Worm (Caenorhabditis elegans) whole organism, late embryonic: ENCODE results near the gene C05C9.3.

Source experiments
- C38D4.7 ChIP-seq: fragments of 200-800 bp; sonication (Bioruptor generic); optimal IDR thresholded peaks from 2 replicates; lab custom pipeline; 2018; ENCODE audit warnings: mild to moderate bottlenecking, missing genetic modification characterization, moderate library complexity, missing compliant biosample characterization
- F13H6.1 ChIP-seq: sonication (generic microtip); optimal IDR thresholded peaks from 2 replicates; lab custom pipeline; 2016; ENCODE audit warnings: missing genetic modification characterization, missing compliant biosample characterization
- K02D7.2 ChIP-seq: sonication (generic microtip); optimal IDR thresholded peaks from 2 replicates; lab custom pipeline; 2017; ENCODE audit warnings: mild to moderate bottlenecking, missing genetic modification characterization, missing compliant biosample characterization
- K09A11.1 ChIP-seq: sonication (generic microtip); optimal IDR thresholded peaks from 2 replicates; lab custom pipeline; 2017; ENCODE audit warnings: antibody characterized with exemption, mild to moderate bottlenecking, missing genetic modification characterization, missing compliant biosample characterization; ENCODE audit not compliant: insufficient read depth
- Y22D7AL.16 ChIP-seq: sonication (generic microtip); optimal IDR thresholded peaks from 2 replicates; lab custom pipeline; 2016; ENCODE audit warnings: missing genetic modification characterization, missing compliant biosample characterization
- ama-1 ChIP-seq: fragments of 150-350 bp; optimal IDR thresholded peaks from 2 replicates; lab custom pipeline; 2014
- ceh-19 ChIP-seq: fragments of 200-800 bp; sonication (Bioruptor generic); optimal IDR thresholded peaks from 2 replicates; lab custom pipeline; 2018; ENCODE audit warnings: mild to moderate bottlenecking, missing genetic modification characterization, missing compliant biosample characterization
- ceh-2 ChIP-seq: sonication (generic microtip); optimal IDR thresholded peaks from 2 replicates; lab custom pipeline; 2016; ENCODE audit warnings: missing genotype, missing genetic modification characterization, missing compliant biosample characterization
- ceh-22 ChIP-seq: sonication (generic microtip); optimal IDR thresholded peaks from 2 replicates; lab custom pipeline; 2017; ENCODE audit warnings: missing biosample characterization, missing genetic modification characterization
- ceh-24 ChIP-seq: sonication (generic microtip); optimal IDR thresholded peaks from 2 replicates; lab custom pipeline; 2016; ENCODE audit warnings: mild to moderate bottlenecking, missing genetic modification characterization, missing compliant biosample characterization
- ceh-30 ChIP-seq: fragments of 150-350 bp; optimal IDR thresholded peaks from 2 replicates; lab custom pipeline; 2014; ENCODE audit warnings: missing biosample characterization, missing genetic modification characterization
- ceh-48 ChIP-seq: sonication (generic microtip); optimal IDR thresholded peaks from 2 replicates; lab custom pipeline; 2016; ENCODE audit warnings: missing genetic modification characterization, inconsistent platforms, missing compliant biosample characterization
- ceh-6 ChIP-seq: fragments of 200-800 bp; sonication (Bioruptor generic); optimal IDR thresholded peaks from 2 replicates; lab custom pipeline; 2018; ENCODE audit warnings: mild to moderate bottlenecking, missing genetic modification characterization, missing compliant biosample characterization
- ceh-9 ChIP-seq: sonication (generic microtip); optimal IDR thresholded peaks from 2 replicates; lab custom pipeline; 2016; ENCODE audit warnings: mild to moderate bottlenecking, missing genetic modification characterization, inconsistent platforms, missing compliant biosample characterization
- dve-1 ChIP-seq: sonication (generic microtip); optimal IDR thresholded peaks from 2 replicates; lab custom pipeline; 2017; ENCODE audit warnings: antibody characterized with exemption, mild to moderate bottlenecking, missing genetic modification characterization, missing compliant biosample characterization
- elt-2 ChIP-seq: sonication (generic microtip); optimal IDR thresholded peaks from 2 replicates; lab custom pipeline; 2016; ENCODE audit warnings: missing genetic modification reagents, missing genetic modification characterization, missing compliant biosample characterization
- eyg-1 ChIP-seq: sonication (generic microtip); optimal IDR thresholded peaks from 2 replicates; lab custom pipeline; 2016; ENCODE audit warnings: missing genotype, missing genetic modification characterization, missing compliant biosample characterization
- fax-1 ChIP-seq: sonication (generic microtip); optimal IDR thresholded peaks from 2 replicates; lab custom pipeline; 2016; ENCODE audit warnings: missing genotype, missing genetic modification characterization, missing compliant biosample characterization
- fkh-10 ChIP-seq: fragments of 150-350 bp; optimal IDR thresholded peaks from 2 replicates; lab custom pipeline; 2014; ENCODE audit warnings: missing biosample characterization, missing genetic modification reagents, missing genetic modification characterization
- gmeb-2 ChIP-seq: sonication (generic microtip); optimal IDR thresholded peaks from 2 replicates; lab custom pipeline; 2016; ENCODE audit warnings: missing genetic modification characterization, inconsistent platforms, missing compliant biosample characterization
- hlh-8 ChIP-seq: sonication (generic microtip); optimal IDR thresholded peaks from 2 replicates; lab custom pipeline; 2016; ENCODE audit warnings: missing genotype, missing genetic modification characterization, missing compliant biosample characterization
- lin-11 ChIP-seq: fragments of 200-800 bp; sonication (Bioruptor generic); optimal IDR thresholded peaks from 2 replicates; lab custom pipeline; 2018; ENCODE audit warnings: mild to moderate bottlenecking, missing genetic modification characterization, missing compliant biosample characterization
- npax-4 ChIP-seq: sonication (generic microtip); optimal IDR thresholded peaks from 2 replicates; lab custom pipeline; 2016; ENCODE audit warnings: missing genetic modification characterization, missing compliant biosample characterization
- odd-2 ChIP-seq: sonication (generic microtip); optimal IDR thresholded peaks from 2 replicates; lab custom pipeline; 2017; ENCODE audit warnings: antibody characterized with exemption, mild to moderate bottlenecking, missing genetic modification characterization, missing compliant biosample characterization
- pag-3 ChIP-seq: sonication (generic microtip); optimal IDR thresholded peaks from 2 replicates; lab custom pipeline; 2016; ENCODE audit warnings: missing compliant biosample characterization, missing genetic modification characterization, borderline replicate concordance
- pat-9 ChIP-seq: fragments of 200-800 bp; sonication (Bioruptor generic); optimal IDR thresholded peaks from 2 replicates; lab custom pipeline; 2018; ENCODE audit warnings: mild to moderate bottlenecking, missing genetic modification characterization, moderate library complexity, missing compliant biosample characterization
- pax-1 ChIP-seq: fragments of 150-350 bp; optimal IDR thresholded peaks from 2 replicates; lab custom pipeline; 2014; ENCODE audit warnings: missing biosample characterization, missing genetic modification characterization
- pha-2 ChIP-seq: sonication (generic microtip); optimal IDR thresholded peaks from 2 replicates; lab custom pipeline; 2017; ENCODE audit warnings: mild to moderate bottlenecking, missing genetic modification characterization, missing compliant biosample characterization
- pha-4 ChIP-seq: fragments of 150-350 bp; optimal IDR thresholded peaks from 2 replicates; lab custom pipeline; 2018; ENCODE audit warnings: missing biosample characterization, missing genetic modification reagents, missing genetic modification characterization
- pros-1 ChIP-seq: fragments of 150-350 bp; optimal IDR thresholded peaks from 2 replicates; lab custom pipeline; 2014; ENCODE audit warnings: missing biosample characterization, missing genetic modification reagents, missing genetic modification characterization
- rnt-1 ChIP-seq: sonication (generic microtip); optimal IDR thresholded peaks from 2 replicates; lab custom pipeline; 2016; ENCODE audit warnings: missing genetic modification characterization, missing compliant biosample characterization
- sox-2 ChIP-seq: fragments of 200-800 bp; sonication (Bioruptor generic); IDR thresholded peaks from 2 replicates; pipeline ENCODE4 v1.3.6; 2022; ENCODE audit warnings: missing genetic modification reagents, missing genetic modification characterization, missing compliant biosample characterization
- tbx-2 ChIP-seq: sonication (generic microtip); optimal IDR thresholded peaks from 2 replicates; lab custom pipeline; 2016; ENCODE audit warnings: missing genetic modification characterization, missing compliant biosample characterization
- tbx-7 ChIP-seq: sonication (generic microtip); optimal IDR thresholded peaks from 2 replicates; lab custom pipeline; 2016; ENCODE audit warnings: missing genotype, missing genetic modification characterization, missing compliant biosample characterization
- ttx-3 ChIP-seq: sonication (generic microtip); optimal IDR thresholded peaks from 2 replicates; lab custom pipeline; 2016; ENCODE audit warnings: missing genetic modification reagents, missing genetic modification characterization, missing compliant biosample characterization
- unc-42 ChIP-seq: sonication (generic microtip); optimal IDR thresholded peaks from 2 replicates; lab custom pipeline; 2016; ENCODE audit warnings: missing genotype, missing genetic modification characterization, missing compliant biosample characterization
- unc-55 ChIP-seq: sonication (generic microtip); optimal IDR thresholded peaks from 2 replicates; lab custom pipeline; 2017; ENCODE audit warnings: missing biosample characterization, missing genetic modification reagents, missing genetic modification characterization
- unc-86 ChIP-seq: sonication (generic microtip); optimal IDR thresholded peaks from 2 replicates; lab custom pipeline; 2016; ENCODE audit warnings: missing genetic modification characterization, missing compliant biosample characterization
- zip-5 ChIP-seq: sonication (generic microtip); optimal IDR thresholded peaks from 2 replicates; lab custom pipeline; 2016; ENCODE audit warnings: missing genetic modification characterization, missing compliant biosample characterization

Gene C05C9.3

ce11 chrX:11152720-11153119 is at the start of gene C05C9.3, which contains the start of gene C05C9.2:
TSS of gene C05C9.3 (minus strand) at chrX:11152820.
TSS of gene C05C9.2 (plus strand) at chrX:11153065.
- TF ChIP-seq ceh-48 (tag; lab: Kevin White, UChicago), result no peak
- no peak for TF ChIP-seq hlh-8 (tag; lab: Kevin White, UChicago)
- no peak for TF ChIP-seq ceh-30
- no peak for TF ChIP-seq pha-2
- no peak for TF ChIP-seq fkh-10 (GFP tag; lab: Kevin White, UChicago)
- TF ChIP-seq pha-4 (tag; lab: Kevin White, UChicago), result no peak
- no peak for TF ChIP-seq C38D4.7
- no peak for TF ChIP-seq K09A11.1 (tag; lab: Kevin White, UChicago)
- TF ChIP-seq ceh-9 (tag; lab: Kevin White, UChicago), result no peak
- no peak for TF ChIP-seq unc-55 (GFP tag; lab: Kevin White, UChicago)
- TF ChIP-seq fax-1 (tag; lab: Kevin White, UChicago), result no peak
- TF ChIP-seq pros-1 (tag; lab: Kevin White, UChicago), result no peak
- no peak for TF ChIP-seq unc-42 (tag; lab: Kevin White, UChicago)
- TF ChIP-seq gmeb-2 (tag; lab: Kevin White, UChicago), result no peak
- no peak for TF ChIP-seq ceh-19 (GFP tag; lab: Kevin White, UChicago)
- TF ChIP-seq ama-1 (lab: Kevin White, UChicago), result no peak
- TF ChIP-seq eyg-1 (tag; lab: Kevin White, UChicago), result no peak
- TF ChIP-seq sox-2 (GFP tag; lab: Robert Waterston, UW), result no peak

- TF ChIP-seq fkh-10 (GFP tag; lab: Kevin White, UChicago) (no peak), pax-1 (no peak), ceh-22 (no peak), unc-86 (tag; lab: Kevin White, UChicago) (no peak), K02D7.2 (tag; lab: Kevin White, UChicago) (no peak), rnt-1 (no peak), dve-1 (tag; lab: Kevin White, UChicago) (no peak), fax-1 (tag; lab: Kevin White, UChicago) (no peak), pha-4 (tag; lab: Kevin White, UChicago) (no peak), hlh-8 (tag; lab: Kevin White, UChicago) (no peak), pha-2 (no peak), zip-5 (tag; lab: Kevin White, UChicago) (no peak), ceh-2 (tag; lab: Kevin White, UChicago) (no peak), tbx-7 (no peak), pat-9 (no peak), unc-42 (tag; lab: Kevin White, UChicago) (no peak)
Observed at ce11 chrX:11201165-11201564, 48.5 kb upstream of the C05C9.3 start, which contains the start of gene col-179. TSS of gene col-179 (plus strand) at chrX:11201465.

ce11 chrX:11199155-11199554 is 46.5 kb upstream of the C05C9.3 start, which contains the start of gene col-178:
TSS of gene col-178 (plus strand) at chrX:11199455.
- no peak for TF ChIP-seq gmeb-2 (tag; lab: Kevin White, UChicago)
- no peak for TF ChIP-seq Y22D7AL.16 (tag; lab: Kevin White, UChicago)
- TF ChIP-seq unc-86 (tag; lab: Kevin White, UChicago), result no peak
- no peak for TF ChIP-seq C38D4.7
- no peak for TF ChIP-seq ttx-3 (tag; lab: Kevin White, UChicago)
- TF ChIP-seq pat-9, result no peak
- TF ChIP-seq ceh-19 (GFP tag; lab: Kevin White, UChicago), result no peak
- TF ChIP-seq unc-55 (GFP tag; lab: Kevin White, UChicago), result no peak
- no peak for TF ChIP-seq odd-2 (tag; lab: Kevin White, UChicago)
- TF ChIP-seq eyg-1 (tag; lab: Kevin White, UChicago), result no peak
- no peak for TF ChIP-seq ceh-24 (tag; lab: Kevin White, UChicago)
- no peak for TF ChIP-seq pax-1
- no peak for TF ChIP-seq fkh-10 (GFP tag; lab: Kevin White, UChicago)
- no peak for TF ChIP-seq F13H6.1 (tag; lab: Kevin White, UChicago)
- no peak for TF ChIP-seq lin-11
- TF ChIP-seq pag-3 (tag; lab: Kevin White, UChicago), result no peak
- TF ChIP-seq tbx-2, result no peak
- TF ChIP-seq ceh-6 (GFP tag; lab: Kevin White, UChicago), result no peak
- TF ChIP-seq elt-2 (tag; lab: Kevin White, UChicago), result no peak
- no peak for TF ChIP-seq npax-4
